Worm (Caenorhabditis elegans): ENCODE measurements around the gene cyp-33C12.

ce11 chrV:2192117-2192516 is 12.1 kb downstream of the cyp-33C12 start, which contains the start of gene nhr-13:
- TF ChIP-seq nhr-237 (tag; optimal IDR thresholded peaks at IDR 0.05) (no peak), dmd-4 (tag; optimal IDR thresholded peaks at IDR 0.05) (no peak)
